Fruit fly (Drosophila melanogaster): ENCODE measurements around the gene CG42445.
A peak's percentile ranks its signal among the peaks of the same experiment; 100 is the strongest.

CG42445 gene

dm6 chr3L:8186627-8187396 lies 28.1 kb upstream of the CG42445 start, which contains the start of the genes ERR and Atg18a (continued):
- peak; percentile 88 for TF ChIP-seq Hr83 (GFP tag; optimal IDR thresholded peaks at IDR 0.05; ENCODE audit: poor library complexity, severe bottlenecking)
- no peak for TF ChIP-seq CrebA (GFP tag; optimal IDR thresholded peaks at IDR 0.05; ENCODE audit: borderline replicate concordance)
- TF ChIP-seq Abd-B (GFP tag; optimal IDR thresholded peaks at IDR 0.05): no peak
- TF ChIP-seq N (GFP tag; optimal IDR thresholded peaks at IDR 0.05): peak; percentile 63
- peak; percentile 74 for TF ChIP-seq GATAd (GFP tag; optimal IDR thresholded peaks at IDR 0.05)
- TF ChIP-seq h (GFP tag; optimal IDR thresholded peaks at IDR 0.05): peak; percentile 91
- TF ChIP-seq Rel (GFP tag; optimal IDR thresholded peaks at IDR 0.05): peak; percentile 49
- peak; percentile 69 for TF ChIP-seq Rel (tag; optimal IDR thresholded peaks at IDR 0.05)

- TF ChIP-seq tai (GFP tag; optimal IDR thresholded peaks at IDR 0.05) (no peak), psq (GFP tag; optimal IDR thresholded peaks at IDR 0.05) (peak; percentile 45), dl (GFP tag; optimal IDR thresholded peaks at IDR 0.05; ENCODE audit: insufficient read depth in 1 of 2, partially characterized antibody in 2 of 2) (no peak), ey (GFP tag; optimal IDR thresholded peaks at IDR 0.05) (peak; percentile 62), N (GFP tag; optimal IDR thresholded peaks at IDR 0.05) (no peak), CrebA (GFP tag; optimal IDR thresholded peaks at IDR 0.05; ENCODE audit: borderline replicate concordance) (no peak), Abd-B (GFP tag; optimal IDR thresholded peaks at IDR 0.05) (no peak), pan (optimal IDR thresholded peaks at IDR 0.05) (no peak), sage (GFP tag; optimal IDR thresholded peaks at IDR 0.05) (no peak), sv (GFP tag; optimal IDR thresholded peaks at IDR 0.05) (peak; percentile 60), brk (GFP tag; optimal IDR thresholded peaks at IDR 0.05) (no peak), Vsx2 (GFP tag; optimal IDR thresholded peaks at IDR 0.05; ENCODE audit: partially characterized antibody) (no peak), Hnf4 (GFP tag; optimal IDR thresholded peaks at IDR 0.05) (peak; percentile 50), Rel (GFP tag; optimal IDR thresholded peaks at IDR 0.05) (no peak), Rel (tag; optimal IDR thresholded peaks at IDR 0.05) (no peak), fru (GFP tag; optimal IDR thresholded peaks at IDR 0.05) (peak; percentile 85), dsf (GFP tag; optimal IDR thresholded peaks at IDR 0.05; ENCODE audit: borderline replicate concordance) (no peak), dmrt93B (GFP tag; optimal IDR thresholded peaks at IDR 0.05) (no peak), Myc (optimal IDR thresholded peaks at IDR 0.05) (no peak), usp (GFP tag; optimal IDR thresholded peaks at IDR 0.05) (no peak), CG32264 (GFP tag; optimal IDR thresholded peaks at IDR 0.05) (no peak), HLH106 (tag; optimal IDR thresholded peaks at IDR 0.05) (peak; percentile 28), Jra (GFP tag; optimal IDR thresholded peaks at IDR 0.05) (peak; percentile 68), OdsH (GFP tag; optimal IDR thresholded peaks at IDR 0.05) (peak; percentile 26), foxo (GFP tag; optimal IDR thresholded peaks at IDR 0.05) (peak in 1 of 2 experiments; percentile 56), Mio (GFP tag; optimal IDR thresholded peaks at IDR 0.05) (no peak), Sp1 (GFP tag; optimal IDR thresholded peaks at IDR 0.05) (peak; percentile 33), rgr (GFP tag; optimal IDR thresholded peaks at IDR 0.05) (peak; percentile 47), Dif (GFP tag; optimal IDR thresholded peaks at IDR 0.05; ENCODE audit: partially characterized antibody) (no peak), h (GFP tag; optimal IDR thresholded peaks at IDR 0.05) (peak; percentile 88), GATAd (GFP tag; optimal IDR thresholded peaks at IDR 0.05) (no peak), br (GFP tag; optimal IDR thresholded peaks at IDR 0.05) (peak; percentile 56), Hr83 (GFP tag; optimal IDR thresholded peaks at IDR 0.05; ENCODE audit: poor library complexity, severe bottlenecking) (no peak), woc (GFP tag; optimal IDR thresholded peaks at IDR 0.05) (peak; percentile 50), Hr78 (GFP tag; optimal IDR thresholded peaks at IDR 0.05) (no peak), CG9705 (GFP tag; optimal IDR thresholded peaks at IDR 0.05) (no peak), lola (GFP tag; optimal IDR thresholded peaks at IDR 0.05) (no peak)
These were observed 26.8 kb upstream of the CG42445 start for dm6 chr3L:8185263-8186227.
